Fruit fly (Drosophila melanogaster): Measurements from ENCODE around the gene e.

Gene e

dm6 chr3R:21189520-21190180, 47.3 kb downstream of the e start:
- TF ChIP-seq CG32264 (GFP tag; optimal IDR thresholded peaks at IDR 0.05) (no peak), lola (GFP tag; optimal IDR thresholded peaks at IDR 0.05) (no peak), dl (GFP tag; optimal IDR thresholded peaks at IDR 0.05; ENCODE audit: insufficient read depth in 1 of 2, partially characterized antibody in 2 of 2) (no peak), Vsx2 (GFP tag; optimal IDR thresholded peaks at IDR 0.05; ENCODE audit: partially characterized antibody) (no peak), Hnf4 (GFP tag; optimal IDR thresholded peaks at IDR 0.05) (no peak), Dif (GFP tag; optimal IDR thresholded peaks at IDR 0.05; ENCODE audit: partially characterized antibody) (no peak), Sp1 (GFP tag; optimal IDR thresholded peaks at IDR 0.05) (no peak), Abd-B (GFP tag; optimal IDR thresholded peaks at IDR 0.05) (no peak), fru (GFP tag; optimal IDR thresholded peaks at IDR 0.05) (no peak), Myc (optimal IDR thresholded peaks at IDR 0.05) (no peak), CG9705 (GFP tag; optimal IDR thresholded peaks at IDR 0.05) (no peak), sv (GFP tag; optimal IDR thresholded peaks at IDR 0.05) (no peak)

dm6 chr3R:21188540-21189276, 48.3 kb downstream of the e start:
- TF ChIP-seq sv (GFP tag; optimal IDR thresholded peaks at IDR 0.05) (no peak), N (GFP tag; optimal IDR thresholded peaks at IDR 0.05) (peak; percentile 57), Myc (optimal IDR thresholded peaks at IDR 0.05) (no peak), Hr78 (GFP tag; optimal IDR thresholded peaks at IDR 0.05) (peak; percentile 7), OdsH (GFP tag; optimal IDR thresholded peaks at IDR 0.05) (peak; percentile 24), br (GFP tag; optimal IDR thresholded peaks at IDR 0.05) (peak; percentile 62), Hr83 (GFP tag; optimal IDR thresholded peaks at IDR 0.05; ENCODE audit: poor library complexity, severe bottlenecking) (peak; percentile 88), dmrt93B (GFP tag; optimal IDR thresholded peaks at IDR 0.05) (no peak), Jra (GFP tag; optimal IDR thresholded peaks at IDR 0.05) (peak; percentile 8), rgr (GFP tag; optimal IDR thresholded peaks at IDR 0.05) (peak; percentile 67), GATAd (GFP tag; optimal IDR thresholded peaks at IDR 0.05) (no peak), dl (GFP tag; optimal IDR thresholded peaks at IDR 0.05; ENCODE audit: insufficient read depth in 1 of 2, partially characterized antibody in 2 of 2) (peak in 1 of 2 experiments; percentile 48), usp (GFP tag; optimal IDR thresholded peaks at IDR 0.05) (no peak), Sp1 (GFP tag; optimal IDR thresholded peaks at IDR 0.05) (peak; percentile 62), h (GFP tag; optimal IDR thresholded peaks at IDR 0.05) (peak; percentile 55), Dif (GFP tag; optimal IDR thresholded peaks at IDR 0.05; ENCODE audit: partially characterized antibody) (peak; percentile 40), Rel (GFP tag; optimal IDR thresholded peaks at IDR 0.05) (no peak), Rel (tag; optimal IDR thresholded peaks at IDR 0.05) (peak; percentile 52), ey (GFP tag; optimal IDR thresholded peaks at IDR 0.05) (no peak), Vsx2 (GFP tag; optimal IDR thresholded peaks at IDR 0.05; ENCODE audit: partially characterized antibody) (peak; percentile 61), psq (GFP tag; optimal IDR thresholded peaks at IDR 0.05) (peak; percentile 58), tai (GFP tag; optimal IDR thresholded peaks at IDR 0.05) (no peak), fru (GFP tag; optimal IDR thresholded peaks at IDR 0.05) (peak; percentile 44), Mio (GFP tag; optimal IDR thresholded peaks at IDR 0.05) (no peak), dsf (GFP tag; optimal IDR thresholded peaks at IDR 0.05; ENCODE audit: borderline replicate concordance) (no peak), Dfd (GFP tag; optimal IDR thresholded peaks at IDR 0.05) (no peak), CG32264 (GFP tag; optimal IDR thresholded peaks at IDR 0.05) (no peak), Abd-B (GFP tag; optimal IDR thresholded peaks at IDR 0.05) (no peak), HLH106 (tag; optimal IDR thresholded peaks at IDR 0.05) (peak; percentile 1), CG9705 (GFP tag; optimal IDR thresholded peaks at IDR 0.05) (no peak), brk (GFP tag; optimal IDR thresholded peaks at IDR 0.05) (no peak), CrebA (GFP tag; optimal IDR thresholded peaks at IDR 0.05; ENCODE audit: borderline replicate concordance) (peak; percentile 79), Hnf4 (GFP tag; optimal IDR thresholded peaks at IDR 0.05) (peak; percentile 46), woc (GFP tag; optimal IDR thresholded peaks at IDR 0.05) (no peak), sage (GFP tag; optimal IDR thresholded peaks at IDR 0.05) (peak; percentile 10), lola (GFP tag; optimal IDR thresholded peaks at IDR 0.05) (no peak), pan (optimal IDR thresholded peaks at IDR 0.05) (no peak), foxo (GFP tag; optimal IDR thresholded peaks at IDR 0.05) (peak in 1 of 2 experiments; percentile 18), jim (GFP tag; optimal IDR thresholded peaks at IDR 0.05) (peak; percentile 65)

Measured in whole organism, wandering third instar larva.